Fruit fly (Drosophila melanogaster) whole organism, embryonic: ENCODE data around the gene mxt.
A peak's percentile ranks its signal among the peaks of the same experiment; 100 is the strongest.

Source experiments
- Antp ChIP-seq: fragments of 200-800 bp; sonication (Bioruptor generic); optimal IDR thresholded peaks from 3 replicates; lab custom pipeline; 2016; ENCODE audit warnings: missing biosample characterization, missing genetic modification characterization
- BtbVII ChIP-seq: fragments of 200-800 bp; sonication (Bioruptor generic); optimal IDR thresholded peaks from 3 replicates; lab custom pipeline; 2017; ENCODE audit warnings: missing biosample characterization, mild to moderate bottlenecking, missing genetic modification characterization
- CG11696 ChIP-seq: fragments of 200-800 bp; sonication (Bioruptor generic); IDR thresholded peaks from 2 replicates; pipeline ENCODE4 v1.3.6; 2022; ENCODE audit warnings: missing biosample characterization, missing genetic modification characterization
- CG12071 ChIP-seq: fragments of 200-800 bp; sonication (Bioruptor generic); optimal IDR thresholded peaks from 3 replicates; lab custom pipeline; 2018; ENCODE audit warnings: missing biosample characterization, mild to moderate bottlenecking, missing genetic modification characterization
- CG12299 ChIP-seq: fragments of 200-800 bp; sonication (Bioruptor generic); optimal IDR thresholded peaks from 2 replicates; lab custom pipeline; 2018; ENCODE audit warnings: missing biosample characterization, mild to moderate bottlenecking, missing genetic modification characterization
- CG15514 ChIP-seq: fragments of 200-800 bp; sonication (Bioruptor generic); optimal IDR thresholded peaks from 3 replicates; lab custom pipeline; 2017; ENCODE audit warnings: missing biosample characterization, missing genetic modification characterization, mild to moderate bottlenecking, moderate library complexity, missing genetic modification reagents
- CG1647 ChIP-seq: fragments of 200-800 bp; sonication (Bioruptor generic); optimal IDR thresholded peaks from 3 replicates; lab custom pipeline; 2016; ENCODE audit warnings: missing biosample characterization, missing genetic modification characterization
- CG17328 ChIP-seq: fragments of 200-800 bp; sonication (Bioruptor generic); IDR thresholded peaks from 2 replicates; pipeline ENCODE4 v1.3.6; 2022; ENCODE audit warnings: missing biosample characterization, missing genetic modification characterization
- CG17829 ChIP-seq: fragments of 200-800 bp; optimal IDR thresholded peaks from 2 replicates; lab custom pipeline; 2019; ENCODE audit warnings: missing biosample characterization, mild to moderate bottlenecking, missing genetic modification characterization, moderate library complexity
- CG1792 ChIP-seq: fragments of 200-800 bp; sonication (Bioruptor generic); optimal IDR thresholded peaks from 2 replicates; lab custom pipeline; 2016; ENCODE audit warnings: missing biosample characterization, missing genetic modification characterization
- CG31365 ChIP-seq: fragments of 200-800 bp; sonication (Bioruptor generic); optimal IDR thresholded peaks from 2 replicates; lab custom pipeline; 2018; ENCODE audit warnings: missing biosample characterization, mild to moderate bottlenecking, missing genetic modification characterization
- CG34224 ChIP-seq: fragments of 200-800 bp; sonication (Bioruptor generic); IDR thresholded peaks from 3 replicates; pipeline ENCODE4 v1.3.6; 2022; ENCODE audit warnings: missing biosample characterization, missing genetic modification characterization; ENCODE audit not compliant: partially characterized antibody
- CG42726 ChIP-seq: fragments of 200-800 bp; sonication (Bioruptor generic); IDR thresholded peaks from 2 replicates; pipeline ENCODE4 v1.3.6; 2022; ENCODE audit warnings: missing biosample characterization, missing genetic modification characterization; ENCODE audit not compliant: partially characterized antibody
- CG7271 ChIP-seq: fragments of 200-800 bp; sonication (Bioruptor generic); optimal IDR thresholded peaks from 2 replicates; lab custom pipeline; 2018; ENCODE audit warnings: missing biosample characterization, mild to moderate bottlenecking, missing genetic modification characterization, moderate library complexity
- CG9609 ChIP-seq: fragments of 200-800 bp; sonication (Bioruptor generic); optimal IDR thresholded peaks from 3 replicates; lab custom pipeline; 2016; ENCODE audit warnings: missing biosample characterization, missing genetic modification characterization
- CG9797 ChIP-seq: fragments of 200-800 bp; sonication (Bioruptor generic); optimal IDR thresholded peaks from 3 replicates; lab custom pipeline; 2018; ENCODE audit warnings: missing biosample characterization, mild to moderate bottlenecking, missing genetic modification characterization
- Dek ChIP-seq: fragments of 200-800 bp; sonication (Bioruptor generic); optimal IDR thresholded peaks from 3 replicates; lab custom pipeline; 2019; ENCODE audit warnings: missing biosample characterization, mild to moderate bottlenecking, missing genetic modification characterization, moderate library complexity
- E2f2 ChIP-seq: fragments of 200-800 bp; sonication (Bioruptor generic); IDR thresholded peaks from 2 replicates; pipeline ENCODE4 v1.3.6; 2022; ENCODE audit warnings: missing biosample characterization, missing genetic modification characterization
- Fer3 ChIP-seq: fragments of 200-800 bp; sonication (Bioruptor generic); optimal IDR thresholded peaks from 2 replicates; lab custom pipeline; 2018; ENCODE audit warnings: missing biosample characterization, mild to moderate bottlenecking, missing genetic modification characterization, moderate library complexity
- HHEX ChIP-seq: fragments of 200-800 bp; sonication (Bioruptor generic); optimal IDR thresholded peaks from 3 replicates; lab custom pipeline; 2017; ENCODE audit warnings: missing biosample characterization, mild to moderate bottlenecking, missing genetic modification characterization, missing genetic modification reagents
- HLHmδ ChIP-seq: fragments of 200-800 bp; sonication (Bioruptor generic); optimal IDR thresholded peaks from 2 replicates; lab custom pipeline; 2018; ENCODE audit warnings: missing biosample characterization, mild to moderate bottlenecking, missing genetic modification characterization, moderate library complexity
- Hey ChIP-seq: fragments of 200-800 bp; sonication (Bioruptor generic); optimal IDR thresholded peaks from 3 replicates; lab custom pipeline; 2018; ENCODE audit warnings: missing biosample characterization, mild to moderate bottlenecking, missing genetic modification characterization
- Kr ChIP-seq: fragments of 200-800 bp; sonication (Bioruptor generic); optimal IDR thresholded peaks from 2 replicates; lab custom pipeline; 2017; ENCODE audit warnings: missing biosample characterization, mild to moderate bottlenecking, missing genetic modification characterization
- NfI ChIP-seq: fragments of 200-800 bp; sonication (Bioruptor generic); optimal IDR thresholded peaks from 3 replicates; lab custom pipeline; 2018; ENCODE audit warnings: missing biosample characterization, mild to moderate bottlenecking, missing genetic modification characterization, moderate library complexity
- Spps ChIP-seq: fragments of 200-800 bp; sonication (Bioruptor generic); optimal IDR thresholded peaks from 2 replicates; lab custom pipeline; 2018; ENCODE audit warnings: missing biosample characterization, mild to moderate bottlenecking, missing genetic modification characterization
- Stat92E ChIP-seq, 3 experiments: fragments of >200 bp in 2 of 3; fragments of 200-800 bp in 1 of 3; sonication (Bioruptor generic) in 1 of 3; optimal IDR thresholded peaks; 2 replicates each; lab custom pipeline; 2017 to 2019; ENCODE audit warnings: missing biosample characterization in 3 of 3, missing genetic modification characterization in 3 of 3, mild to moderate bottlenecking in 1 of 3, moderate library complexity in 1 of 3
- Trl ChIP-seq, 3 experiments: fragments of >200 bp in 2 of 3; fragments of 200-800 bp in 1 of 3; sonication (Bioruptor generic) in 1 of 3; optimal IDR thresholded peaks; 2 replicates in 1 of 3; 3 replicates in 2 of 3; lab custom pipeline; 2016 to 2017; ENCODE audit warnings: missing biosample characterization in 1 of 3, missing genetic modification characterization in 1 of 3
- ac ChIP-seq: fragments of 200-800 bp; sonication (Bioruptor generic); optimal IDR thresholded peaks from 3 replicates; lab custom pipeline; 2017; ENCODE audit warnings: missing biosample characterization, mild to moderate bottlenecking, missing genetic modification characterization
- ase ChIP-seq: fragments of 200-800 bp; sonication (Bioruptor generic); IDR thresholded peaks from 3 replicates; pipeline ENCODE4 v1.3.6; 2022; ENCODE audit warnings: missing biosample characterization, missing genetic modification characterization
- bowl ChIP-seq: fragments of 200-800 bp; sonication (Bioruptor generic); IDR thresholded peaks from 2 replicates; pipeline ENCODE4 v1.3.6; 2022; ENCODE audit warnings: missing biosample characterization, missing genetic modification characterization
- cad ChIP-seq: fragments of >200 bp; optimal IDR thresholded peaks from 2 replicates; lab custom pipeline; 2017; ENCODE audit warnings: missing biosample characterization, missing genetic modification characterization
- eve ChIP-seq, 2 experiments: fragments of >200 bp; optimal IDR thresholded peaks; 2 replicates each; lab custom pipeline; 2017; ENCODE audit warnings: missing biosample characterization in 2 of 2, missing genetic modification characterization in 2 of 2
- fru ChIP-seq: fragments of >200 bp; optimal IDR thresholded peaks from 2 replicates; lab custom pipeline; 2017
- gcm2 ChIP-seq: fragments of 200-800 bp; sonication (Bioruptor generic); optimal IDR thresholded peaks from 2 replicates; lab custom pipeline; 2016; ENCODE audit warnings: missing biosample characterization, missing genetic modification characterization
- gsb ChIP-seq: fragments of 200-800 bp; sonication (Bioruptor generic); IDR thresholded peaks from 2 replicates; pipeline ENCODE4 v1.3.6; 2022; ENCODE audit warnings: missing biosample characterization, missing genetic modification characterization
- gt ChIP-seq: fragments of 200-800 bp; sonication (Bioruptor generic); IDR thresholded peaks from 2 replicates; pipeline ENCODE4 v1.3.6; 2022; ENCODE audit warnings: missing biosample characterization, missing genetic modification characterization
- kni ChIP-seq: fragments of 200-800 bp; sonication (Bioruptor generic); optimal IDR thresholded peaks from 3 replicates; lab custom pipeline; 2017; ENCODE audit warnings: mild to moderate bottlenecking, missing biosample characterization, missing genetic modification reagents, missing genetic modification characterization
- luna ChIP-seq: fragments of 200-800 bp; sonication (Bioruptor generic); optimal IDR thresholded peaks from 2 replicates; lab custom pipeline; 2016; ENCODE audit warnings: missing biosample characterization, missing genetic modification characterization
- nmo ChIP-seq: fragments of 200-800 bp; sonication (Bioruptor generic); optimal IDR thresholded peaks from 2 replicates; lab custom pipeline; 2018; ENCODE audit warnings: missing biosample characterization, mild to moderate bottlenecking, missing genetic modification characterization, moderate library complexity
- oc ChIP-seq: fragments of 200-800 bp; sonication (Bioruptor generic); optimal IDR thresholded peaks from 2 replicates; lab custom pipeline; 2018; ENCODE audit warnings: missing biosample characterization, mild to moderate bottlenecking, missing genetic modification characterization, moderate library complexity
- pnt ChIP-seq: fragments of 200-800 bp; sonication (Bioruptor generic); optimal IDR thresholded peaks from 3 replicates; lab custom pipeline; 2016; ENCODE audit warnings: missing biosample characterization, missing genetic modification characterization
- rib ChIP-seq: fragments of 200-800 bp; sonication (Bioruptor generic); IDR thresholded peaks from 2 replicates; pipeline ENCODE4 v1.3.6; 2022; ENCODE audit warnings: missing biosample characterization, missing genetic modification characterization
- scrt ChIP-seq: fragments of 200-800 bp; sonication (Bioruptor generic); optimal IDR thresholded peaks from 2 replicates; lab custom pipeline; 2018; ENCODE audit warnings: missing biosample characterization, mild to moderate bottlenecking, missing genetic modification characterization, moderate library complexity
- sima ChIP-seq: fragments of 200-800 bp; sonication (Bioruptor generic); optimal IDR thresholded peaks from 2 replicates; lab custom pipeline; 2016; ENCODE audit warnings: missing biosample characterization, missing genetic modification characterization
- sisA ChIP-seq: fragments of 200-800 bp; sonication (Bioruptor generic); IDR thresholded peaks from 2 replicates; pipeline ENCODE4 v1.3.6; 2022; ENCODE audit warnings: missing biosample characterization, missing genetic modification characterization
- ssp ChIP-seq: fragments of 200-800 bp; sonication (Bioruptor generic); IDR thresholded peaks from 2 replicates; pipeline ENCODE4 v1.3.6; 2022; ENCODE audit warnings: missing biosample characterization, missing genetic modification characterization
- trem ChIP-seq: fragments of 200-800 bp; optimal IDR thresholded peaks from 3 replicates; lab custom pipeline; 2019; ENCODE audit warnings: missing biosample characterization, mild to moderate bottlenecking, missing genetic modification characterization, moderate library complexity
- vnd ChIP-seq: fragments of 200-800 bp; sonication (Bioruptor generic); IDR thresholded peaks from 3 replicates; pipeline ENCODE4 v1.3.6; 2022; ENCODE audit warnings: missing biosample characterization, missing genetic modification characterization; ENCODE audit not compliant: partially characterized antibody
- zfh1 ChIP-seq: fragments of 200-800 bp; sonication (Bioruptor generic); IDR thresholded peaks from 3 replicates; pipeline ENCODE4 v1.3.6; 2022; ENCODE audit warnings: missing biosample characterization, missing genetic modification characterization

Gene mxt

dm6 chr2L:4837772-4838397 lies 9.2 kb downstream of the mxt start, which contains the start of the genes tank and CG12194 (continued):
- TF ChIP-seq luna (GFP tag; lab: Kevin White, UChicago) (peak; percentile 97), CG42726 (GFP tag; lab: Robert Waterston, UW) (peak; percentile 69), CG11696 (GFP tag; lab: Robert Waterston, UW) (peak; percentile 97), CG17328 (GFP tag; lab: Robert Waterston, UW) (peak; percentile 100), CG9609 (GFP tag; lab: Kevin White, UChicago) (peak; percentile 99), CG1792 (GFP tag; lab: Kevin White, UChicago) (peak; percentile 97), gsb (GFP tag; lab: Robert Waterston, UW) (peak; percentile 98), bowl (peak; percentile 97), ac (peak; percentile 95), Antp (GFP tag; lab: Kevin White, UChicago) (peak; percentile 99), Trl (optimal IDR thresholded peaks at IDR 0.05; lab: Kevin White, UChicago) (no peak), Trl (GFP tag; optimal IDR thresholded peaks at IDR 0.05; lab: Kevin White, UChicago) (peak; percentile 99), gcm2 (GFP tag; lab: Kevin White, UChicago) (peak; percentile 99), Fer3 (peak; percentile 98), E2f2 (peak; percentile 91), NfI (GFP tag; lab: Kevin White, UChicago) (peak; percentile 99), ase (GFP tag; lab: Robert Waterston, UW) (peak; percentile 99), Hey (tag; lab: Kevin White, UChicago) (peak; percentile 85), zfh1 (GFP tag; lab: Robert Waterston, UW) (peak; percentile 100), sisA (GFP tag; lab: Robert Waterston, UW) (peak; percentile 100), Kr (GFP tag; lab: Kevin White, UChicago) (peak; percentile 37), Dek (tag; lab: Kevin White, UChicago) (peak; percentile 97), scrt (peak; percentile 95), fru (lab: Kevin White, UChicago) (no peak), HLHmδ (GFP tag; lab: Kevin White, UChicago) (no peak), CG12299 (tag; lab: Kevin White, UChicago) (peak; percentile 95), HHEX (GFP tag; lab: Kevin White, UChicago) (peak; percentile 99), kni (peak; percentile 31), vnd (peak; percentile 71), gt (peak; percentile 97), rib (GFP tag; lab: Robert Waterston, UW) (peak; percentile 98), trem (tag; lab: Kevin White, UChicago) (peak; percentile 96), CG9797 (GFP tag; lab: Kevin White, UChicago) (peak; percentile 73), CG34224 (peak; percentile 70), sima (GFP tag; lab: Kevin White, UChicago) (peak; percentile 96), nmo (GFP tag; lab: Kevin White, UChicago) (peak; percentile 99), pnt (GFP tag; lab: Kevin White, UChicago) (peak; percentile 99), CG17829 (tag; lab: Kevin White, UChicago) (peak; percentile 98), ssp (peak; percentile 95), CG1647 (GFP tag; lab: Kevin White, UChicago) (peak; percentile 99), Spps (tag; lab: Kevin White, UChicago) (peak; percentile 98), CG15514 (peak; percentile 95), CG7271 (tag; lab: Kevin White, UChicago) (peak; percentile 96), oc (peak; percentile 99), CG31365 (tag; lab: Kevin White, UChicago) (peak; percentile 91), BtbVII (GFP tag; lab: Kevin White, UChicago) (peak; percentile 98), cad (GFP tag; lab: Kevin White, UChicago) (no peak), Stat92E (GFP tag; optimal IDR thresholded peaks at IDR 0.05; lab: Kevin White, UChicago) (peak in 1 of 3 experiments; percentile 81), CG12071 (GFP tag; lab: Kevin White, UChicago) (peak; percentile 99), eve (GFP tag; optimal IDR thresholded peaks at IDR 0.05; lab: Kevin White, UChicago) (no peak)
